Fruit fly (Drosophila melanogaster) whole organism, adult: Measurements from ENCODE around the gene CG43693.

Experiments used
- CG11617 ChIP-seq: fragments of 200-800 bp; sonication (Bioruptor generic); optimal IDR thresholded peaks from 2 replicates; lab custom pipeline; 2017; ENCODE audit warnings: mild to moderate bottlenecking, missing biosample characterization, missing genetic modification reagents, missing genetic modification characterization
- CG12768 ChIP-seq: fragments of 200-800 bp; sonication (Bioruptor generic); optimal IDR thresholded peaks from 2 replicates; lab custom pipeline; 2017; ENCODE audit warnings: missing biosample characterization, missing genetic modification characterization, mild to moderate bottlenecking, moderate library complexity, missing genetic modification reagents
- CG1620 ChIP-seq: fragments of 200-800 bp; sonication (Bioruptor generic); optimal IDR thresholded peaks from 2 replicates; lab custom pipeline; 2016; ENCODE audit warnings: missing biosample characterization, missing genetic modification characterization
- CG33017 ChIP-seq: fragments of 200-800 bp; sonication (Bioruptor generic); optimal IDR thresholded peaks from 2 replicates; lab custom pipeline; 2018; ENCODE audit warnings: missing biosample characterization, mild to moderate bottlenecking, missing genetic modification characterization, moderate library complexity
- CG5204 ChIP-seq: fragments of 200-800 bp; sonication (Bioruptor generic); optimal IDR thresholded peaks from 2 replicates; lab custom pipeline; 2016; ENCODE audit warnings: missing biosample characterization, missing genetic modification characterization
- CG7045 ChIP-seq: fragments of 200-800 bp; sonication (Bioruptor generic); optimal IDR thresholded peaks from 2 replicates; lab custom pipeline; 2017; ENCODE audit warnings: missing biosample characterization, mild to moderate bottlenecking, missing genetic modification characterization
- CG7101 ChIP-seq: fragments of 200-800 bp; sonication (Bioruptor generic); optimal IDR thresholded peaks from 2 replicates; lab custom pipeline; 2018; ENCODE audit warnings: missing biosample characterization, mild to moderate bottlenecking, missing genetic modification characterization, moderate library complexity
- Clk ChIP-seq: fragments of 200-800 bp; sonication (Bioruptor generic); optimal IDR thresholded peaks from 2 replicates; lab custom pipeline; 2017; ENCODE audit warnings: missing biosample characterization, missing genetic modification characterization
- Hr96 ChIP-seq: fragments of 200-800 bp; sonication (Bioruptor generic); optimal IDR thresholded peaks from 2 replicates; lab custom pipeline; 2016; ENCODE audit warnings: missing biosample characterization, missing genetic modification characterization
- Mnt ChIP-seq: fragments of 200-800 bp; sonication (Bioruptor generic); optimal IDR thresholded peaks from 2 replicates; lab custom pipeline; 2016; ENCODE audit warnings: missing biosample characterization, mild to moderate bottlenecking, missing genetic modification characterization
- cic ChIP-seq: fragments of 200-800 bp; sonication (Bioruptor generic); optimal IDR thresholded peaks from 2 replicates; lab custom pipeline; 2017; ENCODE audit warnings: missing biosample characterization, mild to moderate bottlenecking, missing genetic modification characterization, moderate library complexity
- kay ChIP-seq: fragments of 200-800 bp; sonication (Bioruptor generic); peaks from one replicate; lab custom pipeline; 2016; ENCODE audit warnings: missing biosample characterization, missing genetic modification characterization, borderline replicate concordance
- toe ChIP-seq: fragments of 200-800 bp; sonication (Bioruptor generic); optimal IDR thresholded peaks from 2 replicates; lab custom pipeline; 2016; ENCODE audit warnings: missing biosample characterization, missing genetic modification characterization

DNA sequence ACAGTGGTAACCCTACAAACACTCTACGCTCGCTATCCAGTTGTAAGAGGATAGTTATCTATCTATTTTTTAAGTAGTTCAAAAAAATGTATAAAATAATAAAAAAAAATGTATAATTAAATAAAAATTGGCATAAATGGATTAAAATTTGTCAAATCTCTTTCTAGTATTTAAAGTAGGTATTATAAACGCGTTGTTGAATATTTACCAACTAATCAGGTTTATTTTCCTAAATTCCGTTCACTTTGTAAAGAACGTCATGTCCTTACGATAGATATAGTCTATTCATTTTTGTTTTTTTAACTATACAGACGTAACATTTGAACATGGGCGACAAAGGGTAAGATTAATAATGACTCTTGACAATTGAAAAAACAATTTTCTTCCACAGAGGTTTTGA, 23.9 kb downstream of the CG43693 start, which contains the start of gene CG32081:
- TF ChIP-seq CG7101 (tag; lab: Kevin White, UChicago) (no peak), Hr96 (GFP tag; lab: Kevin White, UChicago) (no peak), toe (GFP tag; lab: Kevin White, UChicago) (no peak), CG33017 (tag; lab: Kevin White, UChicago) (no peak), kay (GFP tag; lab: Kevin White, UChicago) (no peak), CG12768 (no peak), CG5204 (no peak), cic (GFP tag; lab: Kevin White, UChicago) (no peak), CG1620 (GFP tag; lab: Kevin White, UChicago) (no peak), Mnt (GFP tag; lab: Kevin White, UChicago) (no peak), CG11617 (GFP tag; lab: Kevin White, UChicago) (no peak), Clk (no peak), CG7045 (GFP tag; lab: Kevin White, UChicago) (no peak)
